Fruit fly (Drosophila melanogaster) whole organism, prepupa: ENCODE results near the gene nocte.

Source experiments
- CG10669 ChIP-seq: fragments of 200-800 bp; sonication (Bioruptor generic); optimal IDR thresholded peaks from 3 replicates; lab custom pipeline; 2018; ENCODE audit warnings: missing biosample characterization, mild to moderate bottlenecking, missing genetic modification characterization, moderate library complexity
- CG31627 ChIP-seq: fragments of 200-800 bp; sonication (Bioruptor generic); optimal IDR thresholded peaks from 3 replicates; lab custom pipeline; 2016; ENCODE audit warnings: missing biosample characterization, missing genetic modification characterization
- CG3919 ChIP-seq: fragments of 200-800 bp; sonication (Bioruptor generic); optimal IDR thresholded peaks from 3 replicates; lab custom pipeline; 2016; ENCODE audit warnings: missing biosample characterization, missing genetic modification characterization
- CG4318 ChIP-seq: fragments of 200-800 bp; sonication (Bioruptor generic); optimal IDR thresholded peaks from 3 replicates; lab custom pipeline; 2017; ENCODE audit warnings: missing biosample characterization, mild to moderate bottlenecking, missing genetic modification characterization
- Eip78C ChIP-seq: fragments of 200-800 bp; sonication (Bioruptor generic); peaks from one replicate; lab custom pipeline; 2016; ENCODE audit warnings: missing biosample characterization, missing genetic modification characterization
- Ets21C ChIP-seq: fragments of 200-800 bp; sonication (Bioruptor generic); optimal IDR thresholded peaks from 3 replicates; lab custom pipeline; 2016; ENCODE audit warnings: missing biosample characterization, missing genetic modification characterization
- Hr38 ChIP-seq: sonication (Bioruptor generic); optimal IDR thresholded peaks from 2 replicates; lab custom pipeline; 2016; ENCODE audit warnings: missing biosample characterization, missing genetic modification characterization
- Lpt ChIP-seq: fragments of 200-800 bp; sonication (Bioruptor generic); optimal IDR thresholded peaks from 3 replicates; lab custom pipeline; 2016; ENCODE audit warnings: missing biosample characterization, missing genetic modification characterization
- fkh ChIP-seq: fragments of 200-800 bp; sonication (Bioruptor generic); optimal IDR thresholded peaks from 3 replicates; lab custom pipeline; 2017; ENCODE audit warnings: missing biosample characterization, mild to moderate bottlenecking, missing genetic modification characterization, moderate library complexity
- lz ChIP-seq: fragments of 200-800 bp; sonication (Bioruptor generic); optimal IDR thresholded peaks from 3 replicates; lab custom pipeline; 2016; ENCODE audit warnings: missing biosample characterization, missing genetic modification characterization
- salr ChIP-seq, 2 experiments: fragments of 200-800 bp; sonication (Bioruptor generic); optimal IDR thresholded peaks; 3 replicates each; lab custom pipeline; 2016 to 2018; ENCODE audit warnings: missing biosample characterization in 2 of 2, missing genetic modification characterization in 2 of 2, mild to moderate bottlenecking in 1 of 2
- svp ChIP-seq: fragments of 200-800 bp; sonication (Bioruptor generic); peaks from one replicate; lab custom pipeline; 2016; ENCODE audit warnings: missing biosample characterization, missing genetic modification characterization
- topi ChIP-seq: fragments of 200-800 bp; sonication (Bioruptor generic); optimal IDR thresholded peaks from 3 replicates; lab custom pipeline; 2016; ENCODE audit warnings: missing biosample characterization, missing genetic modification characterization

Gene nocte

DNA sequence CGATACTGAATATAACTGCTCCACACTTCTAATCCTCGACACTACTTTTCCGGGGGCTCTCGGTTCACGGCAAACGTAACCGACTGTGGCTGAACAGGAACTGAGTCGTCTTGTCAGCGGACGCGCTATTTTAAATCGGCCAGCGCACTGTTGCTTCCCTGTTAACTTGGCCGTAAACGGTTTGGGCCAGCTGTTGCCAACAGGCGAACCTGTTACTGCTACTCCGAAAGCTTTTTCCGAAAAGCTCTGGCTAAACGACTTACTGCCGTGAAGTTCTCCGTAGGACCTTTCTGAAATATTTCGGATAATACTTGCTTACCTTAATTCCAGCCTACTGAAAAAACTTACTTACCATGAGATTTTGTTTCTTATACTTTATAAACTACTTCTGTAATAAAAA is 19.7 kb downstream of the nocte start, which contains the start of gene CG32683:
Gene CG32683, minus strand, starts transcription at position 101 of the 400 bp plus-strand sequence.
- no peak for TF ChIP-seq salr (GFP tag; optimal IDR thresholded peaks at IDR 0.05; lab: Kevin White, UChicago)
- TF ChIP-seq fkh (GFP tag; lab: Kevin White, UChicago), result no peak
- TF ChIP-seq svp, result no peak
- TF ChIP-seq CG4318 (GFP tag; lab: Kevin White, UChicago), result no peak
- no peak for TF ChIP-seq topi (GFP tag; lab: Kevin White, UChicago)
- TF ChIP-seq CG3919 (GFP tag; lab: Kevin White, UChicago), result no peak
- no peak for TF ChIP-seq lz
- TF ChIP-seq Hr38 (GFP tag; lab: Kevin White, UChicago), result no peak
- no peak for TF ChIP-seq Lpt (GFP tag; lab: Kevin White, UChicago)
- TF ChIP-seq CG31627, result no peak

DNA sequence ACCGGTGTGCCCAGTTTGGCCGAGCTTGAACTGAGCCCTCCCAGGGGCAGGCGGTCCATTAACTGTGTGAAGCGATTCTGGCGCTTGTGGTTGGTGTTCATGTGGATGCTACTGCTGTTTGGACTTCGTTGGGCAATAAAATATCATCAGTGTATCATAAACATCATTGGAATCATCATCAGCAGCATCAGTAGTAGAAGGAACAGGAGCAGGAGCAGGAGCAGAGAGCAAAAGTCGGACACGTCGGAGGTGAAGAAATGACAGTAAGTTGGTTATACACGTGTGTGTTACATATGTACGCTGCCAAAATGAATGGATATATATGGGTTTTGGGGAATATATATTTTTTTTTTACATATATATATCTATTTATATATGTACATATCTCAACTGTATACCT is 41.8 kb downstream of the nocte start, which contains the start of gene CG12640:
Gene CG12640, minus strand, starts transcription at position 101 of the 400 bp plus-strand sequence.
- TF ChIP-seq fkh (GFP tag; lab: Kevin White, UChicago) (no peak), CG10669 (GFP tag; lab: Kevin White, UChicago) (no peak)
- TF ChIP-seq, all 60 proteins: peak for 0

DNA sequence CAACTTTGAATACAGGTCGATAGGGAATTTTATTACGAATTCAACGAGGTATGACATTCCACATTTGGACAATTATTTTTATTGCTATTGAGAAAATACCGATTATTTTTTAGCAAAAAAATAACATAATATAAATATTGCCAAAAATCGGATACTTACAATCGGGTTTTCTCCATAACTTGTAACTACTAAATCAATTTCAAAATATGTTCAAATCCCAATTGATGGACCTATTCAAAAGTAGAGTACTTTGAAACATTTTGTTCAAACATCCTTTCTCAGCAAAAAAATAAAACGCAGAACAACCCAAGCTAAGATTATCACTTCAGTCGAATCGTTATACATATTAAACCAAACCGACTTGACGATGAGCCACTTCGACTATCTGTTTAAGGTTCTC is 57.3 kb downstream of the nocte start, which contains the start of gene RabX2:
Gene RabX2, plus strand, starts transcription at position 301 of the 400 bp plus-strand sequence.
- TF ChIP-seq Ets21C (GFP tag; lab: Kevin White, UChicago) (no peak), Eip78C (GFP tag; lab: Kevin White, UChicago) (no peak)
